Worm (Caenorhabditis elegans) whole organism, L4 larva: ENCODE results near the gene C14A4.13.

Source experiments
- D1046.2 ChIP-seq: fragments of 200-800 bp; sonication (Bioruptor generic); IDR thresholded peaks from 2 replicates; pipeline ENCODE4 v1.3.6; 2022; ENCODE audit warnings: missing genetic modification characterization, missing compliant biosample characterization
- F10B5.3 ChIP-seq: sonication (generic microtip); optimal IDR thresholded peaks from 2 replicates; lab custom pipeline; 2016; ENCODE audit warnings: mild to moderate bottlenecking, missing genetic modification characterization, missing compliant biosample characterization
- F26F4.8 ChIP-seq: fragments of 200-800 bp; sonication (Bioruptor generic); conservative IDR thresholded peaks from 2 replicates; pipeline ENCODE4 v1.3.6; 2022; ENCODE audit warnings: missing genetic modification characterization, missing compliant biosample characterization
- F44E2.7 ChIP-seq: fragments of 200-800 bp; sonication (Bioruptor generic); IDR thresholded peaks from 2 replicates; pipeline ENCODE4 v2.1.2; 2022; ENCODE audit warnings: missing genetic modification characterization, missing compliant biosample characterization
- R02D3.7 ChIP-seq: fragments of 150-350 bp; sonication (generic microtip); optimal IDR thresholded peaks from 3 replicates; lab custom pipeline; 2014; ENCODE audit warnings: missing biosample characterization, missing genetic modification characterization
- T20F7.1 ChIP-seq: fragments of 200-800 bp; sonication (Bioruptor generic); optimal IDR thresholded peaks from 2 replicates; lab custom pipeline; 2018; ENCODE audit warnings: mild to moderate bottlenecking, missing genetic modification characterization, missing compliant biosample characterization
- Y105C5A.15 ChIP-seq: fragments of 200-800 bp; sonication (Bioruptor generic); IDR thresholded peaks from 2 replicates; pipeline ENCODE4 v1.3.6; 2022; ENCODE audit warnings: missing genetic modification characterization, missing compliant biosample characterization
- Y48G9A.11 ChIP-seq: fragments of 200-800 bp; sonication (Bioruptor generic); IDR thresholded peaks from 2 replicates; pipeline ENCODE4 v1.3.6; 2022; ENCODE audit warnings: missing genetic modification reagents, missing genetic modification characterization, missing compliant biosample characterization
- aha-1 ChIP-seq: fragments of 150-350 bp; peaks from one replicate; lab custom pipeline; 2014; ENCODE audit warnings: missing biosample characterization, missing genetic modification characterization
- ceh-20 ChIP-seq: fragments of 200-800 bp; sonication (Bioruptor generic); IDR thresholded peaks from 2 replicates; pipeline ENCODE4 v1.3.6; 2022; ENCODE audit warnings: missing genetic modification reagents, missing genetic modification characterization, missing compliant biosample characterization
- ceh-28 ChIP-seq: fragments of 150-350 bp; optimal IDR thresholded peaks from 2 replicates; lab custom pipeline; 2014; ENCODE audit warnings: missing biosample characterization, missing genetic modification reagents, missing genetic modification characterization
- ceh-32 ChIP-seq: sonication (generic microtip); optimal IDR thresholded peaks from 2 replicates; lab custom pipeline; 2016; ENCODE audit warnings: mild to moderate bottlenecking, missing genetic modification characterization, missing compliant biosample characterization; ENCODE audit not compliant: poor library complexity
- ceh-44 ChIP-seq: fragments of 200-800 bp; sonication (Bioruptor generic); IDR thresholded peaks from 2 replicates; pipeline ENCODE4 v1.3.6; 2022; ENCODE audit warnings: missing genetic modification reagents, missing genetic modification characterization, missing compliant biosample characterization
- ces-1 ChIP-seq: fragments of 150-350 bp; sonication (generic microtip); optimal IDR thresholded peaks from 4 replicates; lab custom pipeline; 2014; ENCODE audit warnings: missing biosample characterization, missing genetic modification reagents, missing genetic modification characterization
- ctbp-1 ChIP-seq: fragments of 200-800 bp; sonication (Bioruptor generic); IDR thresholded peaks from 2 replicates; pipeline ENCODE4 v1.3.6; 2022; ENCODE audit warnings: missing genetic modification reagents, missing genetic modification characterization, missing compliant biosample characterization
- dpl-1 ChIP-seq: fragments of 150-350 bp; optimal IDR thresholded peaks from 2 replicates; lab custom pipeline; 2014; ENCODE audit warnings: missing biosample characterization, missing genetic modification reagents, missing genetic modification characterization
- egl-27 ChIP-seq: sonication (generic microtip); optimal IDR thresholded peaks from 3 replicates; lab custom pipeline; 2017; ENCODE audit warnings: missing biosample characterization, missing genetic modification reagents, missing genetic modification characterization
- hlh-11 ChIP-seq: fragments of 200-800 bp; sonication (Bioruptor generic); optimal IDR thresholded peaks from 2 replicates; lab custom pipeline; 2018; ENCODE audit warnings: mild to moderate bottlenecking, missing genetic modification characterization, missing compliant biosample characterization
- jun-1 ChIP-seq: fragments of 150-350 bp; optimal IDR thresholded peaks from 2 replicates; lab custom pipeline; 2014; ENCODE audit warnings: missing biosample characterization, missing genetic modification reagents, missing genetic modification characterization
- lin-1 ChIP-seq: fragments of 200-800 bp; sonication (Bioruptor generic); IDR thresholded peaks from 2 replicates; pipeline ENCODE4 v1.3.6; 2022; ENCODE audit warnings: missing genetic modification reagents, missing genetic modification characterization, missing compliant biosample characterization
- lin-39 ChIP-seq: fragments of 150-350 bp; optimal IDR thresholded peaks from 2 replicates; lab custom pipeline; 2014; ENCODE audit warnings: missing biosample characterization, missing genetic modification reagents, missing genetic modification characterization
- lsy-2 ChIP-seq, 2 experiments: fragments of 150-350 bp in 1 of 2; sonication (generic microtip) in 1 of 2; optimal IDR thresholded peaks; 2 replicates each; lab custom pipeline; 2014 to 2017; ENCODE audit warnings: missing biosample characterization in 2 of 2, missing genetic modification characterization in 2 of 2
- madf-9 ChIP-seq: fragments of 200-800 bp; sonication (Bioruptor generic); conservative IDR thresholded peaks from 2 replicates; pipeline ENCODE4 v1.3.6; 2022; ENCODE audit warnings: missing genetic modification reagents, missing genetic modification characterization, missing compliant biosample characterization
- mdl-1 ChIP-seq, 2 experiments: fragments of 150-350 bp in 1 of 2; sonication (generic microtip) in 1 of 2; optimal IDR thresholded peaks; 2 replicates each; lab custom pipeline; 2014 to 2017; ENCODE audit warnings: missing biosample characterization in 2 of 2, missing genetic modification characterization in 2 of 2
- mxl-2 ChIP-seq: fragments of 200-800 bp; sonication (Bioruptor generic); conservative IDR thresholded peaks from 2 replicates; pipeline ENCODE4 v1.3.6; 2022; ENCODE audit warnings: missing genetic modification reagents, missing genetic modification characterization, missing compliant biosample characterization
- nhr-10 ChIP-seq: fragments of 150-350 bp; optimal IDR thresholded peaks from 2 replicates; lab custom pipeline; 2014; ENCODE audit warnings: missing biosample characterization, missing genetic modification characterization
- nhr-111 ChIP-seq: fragments of 200-800 bp; sonication (Bioruptor generic); optimal IDR thresholded peaks from 2 replicates; lab custom pipeline; 2018; ENCODE audit warnings: mild to moderate bottlenecking, missing genetic modification characterization, missing compliant biosample characterization
- nhr-237 ChIP-seq: sonication (generic microtip); optimal IDR thresholded peaks from 2 replicates; lab custom pipeline; 2017; ENCODE audit warnings: missing biosample characterization, missing genetic modification characterization
- nhr-41 ChIP-seq: fragments of 200-800 bp; sonication (Bioruptor generic); IDR thresholded peaks from 2 replicates; pipeline ENCODE4 v1.3.6; 2022; ENCODE audit warnings: missing genetic modification reagents, missing genetic modification characterization, missing compliant biosample characterization
- pha-4 ChIP-seq, 2 experiments: fragments of 150-350 bp in 1 of 2; fragments of 200-800 bp in 1 of 2; sonication (Bioruptor generic) in 1 of 2; IDR thresholded peaks in 1 of 2; optimal IDR thresholded peaks in 1 of 2; 2 replicates each; pipeline versions ENCODE4 v1.3.6 to Lab custom; 2014 to 2022; ENCODE audit warnings: missing genetic modification characterization in 2 of 2, missing genetic modification reagents in 2 of 2, missing biosample characterization in 1 of 2, missing compliant biosample characterization in 1 of 2
- php-3 ChIP-seq: fragments of 200-800 bp; sonication (Bioruptor generic); IDR thresholded peaks from 2 replicates; pipeline ENCODE4 v1.3.6; 2022; ENCODE audit warnings: missing genetic modification reagents, missing genetic modification characterization, missing compliant biosample characterization
- pqm-1 ChIP-seq: sonication (generic microtip); optimal IDR thresholded peaks from 2 replicates; lab custom pipeline; 2017; ENCODE audit warnings: missing biosample characterization, missing genetic modification characterization
- set-16 ChIP-seq: fragments of 200-800 bp; sonication (Bioruptor generic); IDR thresholded peaks from 2 replicates; pipeline ENCODE4 v1.3.6; 2022; ENCODE audit warnings: missing genetic modification reagents, missing genetic modification characterization, missing compliant biosample characterization
- skn-1 ChIP-seq: fragments of 150-350 bp; optimal IDR thresholded peaks from 2 replicates; lab custom pipeline; 2014; ENCODE audit warnings: missing biosample characterization, missing genetic modification characterization
- snpc-4 ChIP-seq: fragments of 150-350 bp; optimal IDR thresholded peaks from 2 replicates; lab custom pipeline; 2014; ENCODE audit warnings: missing biosample characterization, missing genetic modification characterization
- tra-1 ChIP-seq: fragments of 200-800 bp; sonication (Bioruptor generic); IDR thresholded peaks from 2 replicates; pipeline ENCODE4 v1.3.6; 2022; ENCODE audit warnings: missing genetic modification reagents, missing genetic modification characterization, missing compliant biosample characterization
- unc-39 ChIP-seq: sonication (generic microtip); optimal IDR thresholded peaks from 2 replicates; lab custom pipeline; 2017; ENCODE audit warnings: missing biosample characterization, missing genetic modification characterization
- unc-62 ChIP-seq, 3 experiments: fragments of 150-350 bp in 1 of 3; sonication (generic microtip); optimal IDR thresholded peaks in 2 of 3; peaks in 1 of 3; 1 replicate in 1 of 3; 2 replicates in 2 of 3; lab custom pipeline; 2014 to 2017; ENCODE audit warnings: missing biosample characterization in 3 of 3, missing genetic modification characterization in 3 of 3, missing genetic modification reagents in 3 of 3, missing genotype in 1 of 3
- zip-11 ChIP-seq: fragments of 200-800 bp; sonication (Bioruptor generic); IDR thresholded peaks from 2 replicates; pipeline ENCODE4 v1.3.6; 2022; ENCODE audit warnings: missing genetic modification characterization, missing compliant biosample characterization
- ztf-7 ChIP-seq: fragments of 150-350 bp; optimal IDR thresholded peaks from 2 replicates; lab custom pipeline; 2014; ENCODE audit warnings: missing biosample characterization, missing genetic modification characterization

The C14A4.13 gene

DNA sequence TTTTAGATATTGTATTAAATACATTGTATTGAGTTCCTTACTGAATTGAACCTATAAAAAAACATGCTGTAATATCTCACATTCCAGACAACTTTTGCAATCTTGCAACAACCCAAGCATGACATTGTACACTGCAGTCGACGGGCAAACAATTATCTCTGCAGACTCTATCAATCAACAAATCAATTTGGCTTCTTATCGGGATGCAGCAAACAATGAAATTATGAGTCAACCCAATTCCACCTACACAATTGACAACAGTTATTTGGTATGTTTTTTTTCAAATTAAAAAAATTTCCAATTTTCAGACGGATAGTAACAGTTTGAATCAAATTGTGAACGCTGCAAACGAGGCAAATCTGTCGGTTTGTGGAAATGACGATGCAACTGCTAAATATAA is 12.7 kb downstream of the C14A4.13 start:
- TF ChIP-seq D1046.2 (GFP tag; lab: Robert Waterston, UW): no peak
- TF ChIP-seq tra-1 (GFP tag; lab: Robert Waterston, UW): no peak
- peak; percentile 63 for TF ChIP-seq pqm-1 (tag; lab: Kevin White, UChicago)
- TF ChIP-seq T20F7.1 (GFP tag; lab: Kevin White, UChicago): no peak
- no peak for TF ChIP-seq jun-1 (tag; lab: Kevin White, UChicago)
- TF ChIP-seq ceh-32: no peak
- TF ChIP-seq ctbp-1: no peak
- no peak for TF ChIP-seq ztf-7
- TF ChIP-seq mdl-1 (tag; optimal IDR thresholded peaks at IDR 0.05; lab: Kevin White, UChicago): no peak

DNA sequence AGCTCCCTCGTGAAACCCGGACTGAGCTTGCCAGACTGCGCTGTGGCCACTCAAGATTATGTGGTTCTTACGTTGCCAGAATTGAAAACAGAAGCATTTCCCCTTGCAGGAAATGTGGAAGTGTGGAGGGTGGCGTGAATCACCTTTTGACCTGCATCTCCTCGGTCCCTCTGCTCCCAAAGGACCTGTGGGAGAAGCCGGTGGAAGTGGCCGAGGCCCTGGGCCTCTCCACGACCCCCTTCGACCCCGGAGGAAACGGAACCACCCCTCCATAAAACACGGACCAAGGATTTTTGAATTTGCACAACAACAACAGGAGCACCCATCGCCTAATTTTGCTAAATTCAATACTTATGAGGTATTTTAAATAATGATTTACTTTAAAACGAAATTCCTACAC is 19.4 kb downstream of the C14A4.13 start:
- TF ChIP-seq set-16 (GFP tag; lab: Robert Waterston, UW): peak; percentile 80; the same call in 1 of the 2 replicates

DNA sequence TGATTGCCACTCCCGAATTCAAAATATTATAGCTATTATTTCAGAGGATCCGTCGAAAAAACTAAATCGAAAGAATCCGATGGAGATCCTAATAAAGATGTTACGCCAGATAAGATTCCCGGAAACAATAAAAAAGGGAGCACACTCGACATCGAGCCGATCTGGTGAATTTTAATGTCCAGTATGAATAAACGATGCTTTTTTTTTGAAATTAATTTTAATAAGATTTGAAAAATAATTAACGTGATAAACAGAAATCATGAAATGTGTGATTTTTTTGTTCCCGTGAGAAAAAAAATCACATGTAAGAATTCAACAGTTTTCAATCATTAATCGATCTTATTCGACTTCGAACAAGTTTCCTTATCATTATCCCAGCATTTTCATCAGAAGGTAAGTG is 20.9 kb downstream of the C14A4.13 start, which contains the start of gene M28.9:
M28.9 (plus strand) TSS at position 301 of the 400 bp plus-strand sequence.
- no peak for TF ChIP-seq madf-9 (GFP tag; lab: Robert Waterston, UW)
- peak in 1 of 2 experiments; percentile 40 for TF ChIP-seq unc-62 (GFP tag; optimal IDR thresholded peaks at IDR 0.05 in 1 of 2; lab: Kevin White, UChicago)
- TF ChIP-seq unc-62 (tag; optimal IDR thresholded peaks at IDR 0.05; lab: Kevin White, UChicago): no peak

DNA sequence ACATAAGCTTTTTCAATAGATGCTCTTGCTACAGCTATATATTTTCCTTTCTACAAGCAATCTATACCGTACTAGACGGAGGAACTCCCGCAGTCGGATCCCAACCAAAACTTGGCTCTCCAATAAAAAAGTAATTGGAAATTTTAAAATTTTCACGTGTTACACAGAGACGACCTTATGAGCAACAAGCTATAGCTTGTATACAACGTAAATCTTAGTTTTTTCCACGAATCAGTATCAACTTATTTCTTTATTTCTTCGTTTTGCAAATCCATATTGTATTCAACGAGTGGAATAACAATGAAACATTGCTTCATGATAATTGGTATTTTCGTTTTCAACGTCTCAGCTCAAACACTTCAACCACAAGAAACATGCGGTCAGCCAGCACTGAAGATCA is 25.1 kb downstream of the C14A4.13 start, which contains the start of gene M28.4:
M28.4 (plus strand) TSS at position 301 of the 400 bp plus-strand sequence.
- TF ChIP-seq hlh-11: no peak
- TF ChIP-seq ceh-44 (GFP tag; lab: Robert Waterston, UW): no peak
- no peak for TF ChIP-seq Y48G9A.11 (GFP tag; lab: Robert Waterston, UW)
- TF ChIP-seq dpl-1 (GFP tag; lab: Kevin White, UChicago): no peak

DNA sequence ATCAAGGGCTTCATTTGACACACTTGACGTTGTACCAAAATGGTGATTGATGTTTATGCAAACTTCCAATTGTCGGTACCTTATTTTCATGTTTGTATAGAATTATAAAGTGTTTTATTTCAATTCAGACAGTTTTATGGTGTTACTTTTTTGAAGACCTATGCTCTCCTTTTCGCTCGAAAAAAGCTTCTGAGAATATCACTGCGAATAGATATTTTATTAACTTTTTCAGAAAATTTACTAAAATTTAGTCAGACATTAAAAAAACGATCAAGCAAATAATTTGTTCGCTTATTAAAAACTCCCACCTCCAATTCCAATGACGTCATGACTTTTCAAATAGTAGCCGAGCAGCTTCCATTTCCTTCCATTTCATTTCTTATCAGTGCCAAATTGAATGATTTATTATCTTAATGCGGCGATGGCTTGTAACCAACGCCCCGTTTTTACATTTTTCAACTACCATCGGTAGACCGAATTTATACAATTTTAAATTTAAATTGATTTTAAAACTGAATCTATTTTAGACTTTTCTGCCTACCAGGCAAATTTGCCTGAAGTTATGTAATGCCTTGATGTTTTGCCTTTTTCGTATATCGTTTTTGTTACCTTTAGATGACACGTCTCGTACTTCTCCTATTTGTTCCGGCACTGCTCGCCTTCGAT is 28.8 kb downstream of the C14A4.13 start, which contains the start of gene M28.10:
M28.10 (plus strand) TSS at position 616 of the 666 bp plus-strand sequence.
- peak; percentile 10 for TF ChIP-seq hlh-11
- no peak for TF ChIP-seq ces-1 (GFP tag; lab: Kevin White, UChicago)
- TF ChIP-seq pqm-1 (tag; lab: Kevin White, UChicago): peak; percentile 15
- peak in 1 of 2 experiments; percentile 97 for TF ChIP-seq unc-62 (GFP tag; optimal IDR thresholded peaks at IDR 0.05 in 1 of 2; lab: Kevin White, UChicago)
- TF ChIP-seq unc-62 (tag; optimal IDR thresholded peaks at IDR 0.05; lab: Kevin White, UChicago): no peak

DNA sequence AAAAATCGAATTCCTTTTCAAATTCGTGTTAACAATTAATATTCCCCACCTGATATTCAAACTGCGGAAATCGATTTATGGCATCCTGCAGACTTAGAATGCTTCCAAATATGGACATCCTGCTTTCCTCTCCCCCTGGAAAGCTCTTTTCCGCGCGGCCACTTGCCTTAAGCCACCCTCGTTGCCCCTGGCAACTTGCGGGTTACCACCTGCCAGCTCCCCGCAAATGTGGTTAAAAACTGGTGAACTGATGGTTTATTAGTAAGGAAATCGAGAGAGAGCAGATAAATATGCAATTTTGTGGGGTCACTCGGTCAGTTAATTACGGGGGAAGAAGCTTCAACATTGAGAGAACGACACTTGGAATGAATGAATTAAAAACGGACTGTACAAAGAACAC is 33.9 kb downstream of the C14A4.13 start, which contains the start of gene nphp-1:
nphp-1 (minus strand) TSS at position 145 of the 400 bp plus-strand sequence.
- TF ChIP-seq ceh-20 (GFP tag; lab: Robert Waterston, UW): no peak
- no peak for TF ChIP-seq F26F4.8
- TF ChIP-seq set-16 (GFP tag; lab: Robert Waterston, UW): peak; percentile 33; the same call in 1 of the 2 replicates
- no peak for TF ChIP-seq ceh-44 (GFP tag; lab: Robert Waterston, UW)
- TF ChIP-seq unc-39 (tag; lab: Kevin White, UChicago): no peak
- no peak for TF ChIP-seq F44E2.7 (GFP tag; lab: Robert Waterston, UW)
- no peak for TF ChIP-seq nhr-41 (GFP tag; lab: Robert Waterston, UW)
- TF ChIP-seq snpc-4 (tag; lab: Kevin White, UChicago): no peak
- no peak for TF ChIP-seq F10B5.3 (tag; lab: Kevin White, UChicago)
- no peak for TF ChIP-seq php-3 (GFP tag; lab: Robert Waterston, UW)
- TF ChIP-seq aha-1 (tag; lab: Kevin White, UChicago): peak; percentile 1
- TF ChIP-seq lin-1 (GFP tag; lab: Robert Waterston, UW): no peak
- TF ChIP-seq egl-27: no peak
- TF ChIP-seq Y105C5A.15 (GFP tag; lab: Robert Waterston, UW): 0 out of 2 replicates have a peak, but pooled peaks have one; percentile 51
- TF ChIP-seq mxl-2 (GFP tag; lab: Robert Waterston, UW): no peak
- TF ChIP-seq nhr-111 (GFP tag; lab: Kevin White, UChicago): no peak
- no peak for TF ChIP-seq zip-11 (GFP tag; lab: Robert Waterston, UW)
- TF ChIP-seq R02D3.7 (tag; lab: Kevin White, UChicago): no peak
- TF ChIP-seq lin-39 (tag; lab: Kevin White, UChicago): no peak
- no peak for TF ChIP-seq skn-1 (tag; lab: Kevin White, UChicago)
- no peak for TF ChIP-seq pha-4 (GFP tag; IDR thresholded peaks at IDR 0.05; lab: Robert Waterston, UW)
- TF ChIP-seq pha-4 (tag; optimal IDR thresholded peaks at IDR 0.05; lab: Kevin White, UChicago): no peak
- TF ChIP-seq nhr-10: no peak
- TF ChIP-seq lsy-2 (tag; optimal IDR thresholded peaks at IDR 0.05; lab: Kevin White, UChicago): no peak
- TF ChIP-seq nhr-237 (tag; lab: Kevin White, UChicago): no peak
- no peak for TF ChIP-seq ceh-28 (tag; lab: Kevin White, UChicago)
